Fruit fly (Drosophila melanogaster) whole organism, prepupa: ENCODE data around the gene Orct2.

ENCODE experiments used
- CG10631 ChIP-seq: fragments of 200-800 bp; sonication (Bioruptor generic); optimal IDR thresholded peaks from 2 replicates; lab custom pipeline; 2016; ENCODE audit warnings: missing biosample characterization, missing genetic modification characterization
- Lpt ChIP-seq: fragments of 200-800 bp; sonication (Bioruptor generic); optimal IDR thresholded peaks from 3 replicates; lab custom pipeline; 2016; ENCODE audit warnings: missing biosample characterization, missing genetic modification characterization
- cyc ChIP-seq: fragments of 200-800 bp; sonication (Bioruptor generic); optimal IDR thresholded peaks from 3 replicates; lab custom pipeline; 2016; ENCODE audit warnings: missing biosample characterization, missing genetic modification characterization

dm6 chr3R:24228675-24229074 is 44.2 kb upstream of the Orct2 start, which contains the start of gene Acp95EF:
- no peak for TF ChIP-seq CG10631 (GFP tag; lab: Kevin White, UChicago)
- no peak for TF ChIP-seq cyc (GFP tag; lab: Kevin White, UChicago)
- TF ChIP-seq Lpt: no peak
